Fruit fly (Drosophila melanogaster): ENCODE results near the gene Ac3.

- TF ChIP-seq Ets98B (GFP tag; IDR thresholded peaks at IDR 0.05) (no peak), CG14655 (GFP tag; optimal IDR thresholded peaks at IDR 0.05) (no peak), fd96Ca (GFP tag; IDR thresholded peaks at IDR 0.05) (no peak)
Observed at dm6 chr2L:21658529-21659009, 26.2 kb downstream of the Ac3 start, which contains the start of gene Cul2.

All from whole organism, pupa.